Fruit fly (Drosophila melanogaster): ENCODE results near the gene Cdc7.

- TF ChIP-seq jim (GFP tag; optimal IDR thresholded peaks at IDR 0.05): no peak
- TF ChIP-seq rgr (GFP tag; optimal IDR thresholded peaks at IDR 0.05): no peak
- TF ChIP-seq GATAd (GFP tag; optimal IDR thresholded peaks at IDR 0.05): no peak
Measured at dm6 chrX:6706570-6707306, 52.4 kb downstream of the Cdc7 start.

All from whole organism, wandering third instar larva.